Worm (Caenorhabditis elegans) whole organism, L4/young adult: ENCODE measurements around the gene sca-1.
"Not testable (repeated sequence)": the region's sequence is repeated elsewhere in the genome, so short reads cannot be mapped to it uniquely, and the experiment has no call there.

Experiments
- W03F9.2 ChIP-seq: fragments of 150-350 bp; optimal IDR thresholded peaks from 2 replicates; lab custom pipeline; 2014; ENCODE audit warnings: missing biosample characterization, missing genetic modification characterization
- dao-5 ChIP-seq: sonication (generic microtip); optimal IDR thresholded peaks from 2 replicates; lab custom pipeline; 2016; ENCODE audit warnings: missing genotype, missing genetic modification characterization, moderate library complexity, missing compliant biosample characterization
- him-1 ChIP-seq: sonication (generic microtip); optimal IDR thresholded peaks from 2 replicates; lab custom pipeline; 2016; ENCODE audit warnings: missing genotype, missing genetic modification reagents, missing genetic modification characterization, missing compliant biosample characterization

DNA sequence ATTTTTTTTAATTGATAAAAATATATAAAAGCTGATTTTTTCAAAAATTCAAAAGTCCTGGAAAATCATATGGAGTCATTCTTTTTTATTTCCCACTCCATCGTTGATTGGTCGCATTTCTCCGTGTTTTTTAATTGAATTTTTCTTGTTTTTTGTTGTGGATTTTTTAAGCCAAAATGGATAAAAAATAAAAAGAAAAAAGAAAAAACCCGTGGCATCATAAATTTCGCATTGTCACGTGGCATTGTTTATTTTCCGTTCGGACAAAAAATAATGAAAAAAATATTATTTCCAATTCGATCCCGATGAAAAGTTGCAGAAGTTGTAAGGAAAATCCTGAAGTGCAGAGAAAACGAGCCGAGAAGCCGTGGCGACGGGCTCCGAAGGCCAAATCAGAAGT, 11.0 kb downstream of the sca-1 start, which contains the start of gene klp-7:
- TF ChIP-seq dao-5 (tag; lab: Kevin White, UChicago); him-1 (tag; lab: Kevin White, UChicago); W03F9.2: not testable (repeated sequence)
